Fruit fly (Drosophila melanogaster): ENCODE measurements around the gene EloA.

dm6 chr3R:23303297-23303696, 51.9 kb downstream of the EloA start:
- no peak for TF ChIP-seq CG8478 (optimal IDR thresholded peaks at IDR 0.05)
- TF ChIP-seq CG6813 (GFP tag; optimal IDR thresholded peaks at IDR 0.05) = no peak
- TF ChIP-seq Blimp-1 (GFP tag; optimal IDR thresholded peaks at IDR 0.05) = peak; percentile 23
- no peak for TF ChIP-seq ems (GFP tag; optimal IDR thresholded peaks at IDR 0.05)
- no peak for TF ChIP-seq bbx (GFP tag; IDR thresholded peaks at IDR 0.05; ENCODE audit: partially characterized antibody)
